Worm (Caenorhabditis elegans): ENCODE measurements around the gene clc-22.

The clc-22 gene

ce11 chrII:3992660-3993245 is 3.1 kb downstream of the clc-22 start, which contains the start of gene Y14H12A.1:
Gene Y14H12A.1 (plus strand): TSS chrII:3993195.
- TF ChIP-seq nhr-80 (tag; optimal IDR thresholded peaks at IDR 0.05) = peak; percentile 12
- TF ChIP-seq aptf-3 (GFP tag; IDR thresholded peaks at IDR 0.05) = no peak
- no peak for TF ChIP-seq atf-7 (tag; optimal IDR thresholded peaks at IDR 0.05)

ce11 chrII:3992029-3992428 is 3.8 kb downstream of the clc-22 start:
- TF ChIP-seq nhr-80 (tag; optimal IDR thresholded peaks at IDR 0.05) (peak; percentile 40), snpc-1.1 (tag; optimal IDR thresholded peaks at IDR 0.05; ENCODE audit: insufficient read depth) (no peak)

- no peak for TF ChIP-seq lin-26 (GFP tag; IDR thresholded peaks at IDR 0.05)
- no peak for TF ChIP-seq somi-1 (GFP tag; optimal IDR thresholded peaks at IDR 0.05)
- no peak for TF ChIP-seq nhr-179 (tag; optimal IDR thresholded peaks at IDR 0.05)
Observed at ce11 chrII:3990706-3991105, 5.2 kb downstream of the clc-22 start.

- TF ChIP-seq aptf-3 (GFP tag; IDR thresholded peaks at IDR 0.05) (no peak), nhr-80 (tag; optimal IDR thresholded peaks at IDR 0.05) (peak; percentile 80)
Observed at ce11 chrII:3989627-3990367, 6.1 kb downstream of the clc-22 start, which contains the start of gene Y14H12A.2. Gene Y14H12A.2 (minus strand): TSS chrII:3989677.

ce11 chrII:3986906-3987305 is 9.0 kb downstream of the clc-22 start, which contains the start of gene K10G6.5:
Gene K10G6.5 (plus strand): TSS chrII:3987250.
- TF ChIP-seq F49E8.2 (tag; optimal IDR thresholded peaks at IDR 0.05; ENCODE audit: insufficient read depth) (no peak), nhr-80 (tag; optimal IDR thresholded peaks at IDR 0.05) (peak; percentile 39), T07F8.4 (tag; optimal IDR thresholded peaks at IDR 0.05) (no peak), hrde-1 (tag; optimal IDR thresholded peaks at IDR 0.05; ENCODE audit: borderline replicate concordance) (no peak)

ce11 chrII:3984242-3984641 is 11.6 kb downstream of the clc-22 start:
- no peak for TF ChIP-seq lin-54 (GFP tag; optimal IDR thresholded peaks at IDR 0.05)
- TF ChIP-seq D2030.7 (GFP tag; IDR thresholded peaks at IDR 0.05) = no peak

ce11 chrII:3982313-3982712 is 13.6 kb downstream of the clc-22 start, which contains the start of gene lin-31:
Gene lin-31 (plus strand): TSS chrII:3982549.
- TF ChIP-seq athp-1 (tag; optimal IDR thresholded peaks at IDR 0.05) (no peak), zfh-2 (GFP tag; conservative IDR thresholded peaks at IDR 0.05) (0 out of 2 replicates have a peak, but pooled peaks have one; percentile 7)

ce11 chrII:3980373-3980772 is 15.5 kb downstream of the clc-22 start:
- TF ChIP-seq egrh-3 (GFP tag; IDR thresholded peaks at IDR 0.05) (peak; percentile 15; the same call in 1 of the 2 replicates), nfyb-1 (GFP tag; IDR thresholded peaks at IDR 0.05) (no peak), zfh-2 (GFP tag; conservative IDR thresholded peaks at IDR 0.05) (peak; percentile 55; the same call in 1 of the 2 replicates)

ce11 chrII:3978198-3978597 is 17.7 kb downstream of the clc-22 start:
- TF ChIP-seq somi-1 (GFP tag; optimal IDR thresholded peaks at IDR 0.05) (no peak), die-1 (tag; optimal IDR thresholded peaks at IDR 0.05) (no peak), ekl-4 (GFP tag; IDR thresholded peaks at IDR 0.05) (no peak), ztf-25 (GFP tag; IDR thresholded peaks at IDR 0.05) (no peak), egl-44 (GFP tag; IDR thresholded peaks at IDR 0.05) (no peak), D2030.7 (GFP tag; IDR thresholded peaks at IDR 0.05) (no peak)

Data from whole organism, young adult.